Worm (Caenorhabditis elegans) whole organism, mixed stage, embryonic: ENCODE results near the gene rpl-20.

Experiments
- blmp-1 ChIP-seq: fragments of 150-350 bp; optimal IDR thresholded peaks from 2 replicates; lab custom pipeline; 2014; ENCODE audit warnings: missing biosample characterization, missing genetic modification characterization
- ceh-39 ChIP-seq: fragments of 150-350 bp; optimal IDR thresholded peaks from 2 replicates; lab custom pipeline; 2014; ENCODE audit warnings: missing biosample characterization, missing genetic modification characterization
- ceh-43 ChIP-seq: fragments of 200-800 bp; sonication (Bioruptor generic); optimal IDR thresholded peaks from 2 replicates; lab custom pipeline; 2018; ENCODE audit warnings: mild to moderate bottlenecking, missing genetic modification characterization, moderate library complexity, missing compliant biosample characterization
- ceh-83 ChIP-seq: fragments of 200-800 bp; sonication (Bioruptor generic); optimal IDR thresholded peaks from 2 replicates; lab custom pipeline; 2018; ENCODE audit warnings: mild to moderate bottlenecking, missing genetic modification characterization, missing compliant biosample characterization
- ces-1 ChIP-seq: fragments of 150-350 bp; optimal IDR thresholded peaks from 2 replicates; lab custom pipeline; 2014; ENCODE audit warnings: missing biosample characterization, missing genetic modification reagents, missing genetic modification characterization
- cnd-1 ChIP-seq: fragments of 200-800 bp; sonication (Bioruptor generic); optimal IDR thresholded peaks from 2 replicates; lab custom pipeline; 2018; ENCODE audit warnings: mild to moderate bottlenecking, missing genetic modification characterization, missing compliant biosample characterization
- drap-1 ChIP-seq: fragments of 200-800 bp; sonication (Bioruptor generic); optimal IDR thresholded peaks from 3 replicates; lab custom pipeline; 2018; ENCODE audit warnings: mild to moderate bottlenecking, missing genetic modification characterization, missing compliant biosample characterization
- elt-1 ChIP-seq: sonication (generic microtip); optimal IDR thresholded peaks from 2 replicates; lab custom pipeline; 2017; ENCODE audit warnings: missing genetic modification characterization, mild to moderate bottlenecking, missing compliant biosample characterization, antibody characterized with exemption, moderate library complexity, borderline replicate concordance; ENCODE audit not compliant: insufficient read depth
- elt-3 ChIP-seq: fragments of 150-350 bp; optimal IDR thresholded peaks from 2 replicates; lab custom pipeline; 2014; ENCODE audit warnings: missing biosample characterization, missing genetic modification characterization
- ham-2 ChIP-seq: fragments of 200-800 bp; sonication (Bioruptor generic); optimal IDR thresholded peaks from 2 replicates; lab custom pipeline; 2018; ENCODE audit warnings: mild to moderate bottlenecking, missing genetic modification characterization, missing compliant biosample characterization
- hlh-1 ChIP-seq: fragments of 150-350 bp; optimal IDR thresholded peaks from 2 replicates; lab custom pipeline; 2014; ENCODE audit warnings: missing biosample characterization, missing genetic modification reagents, missing genetic modification characterization
- lin-13 ChIP-seq: fragments of 150-350 bp; optimal IDR thresholded peaks from 2 replicates; lab custom pipeline; 2014; ENCODE audit warnings: missing biosample characterization, missing genetic modification characterization
- lin-32 ChIP-seq: fragments of 200-800 bp; sonication (Bioruptor generic); optimal IDR thresholded peaks from 2 replicates; lab custom pipeline; 2018; ENCODE audit warnings: mild to moderate bottlenecking, missing genetic modification characterization, missing compliant biosample characterization
- lsy-2 ChIP-seq: fragments of 150-350 bp; optimal IDR thresholded peaks from 2 replicates; lab custom pipeline; 2014; ENCODE audit warnings: missing biosample characterization, missing genetic modification characterization
- mab-5 ChIP-seq: fragments of 150-350 bp; optimal IDR thresholded peaks from 2 replicates; lab custom pipeline; 2014; ENCODE audit warnings: missing biosample characterization, missing genetic modification characterization
- mep-1 ChIP-seq: fragments of 150-350 bp; optimal IDR thresholded peaks from 2 replicates; lab custom pipeline; 2017; ENCODE audit warnings: missing biosample characterization, missing genetic modification reagents, missing genetic modification characterization, inconsistent platforms
- mls-2 ChIP-seq: sonication (generic microtip); optimal IDR thresholded peaks from 2 replicates; lab custom pipeline; 2016; ENCODE audit warnings: mild to moderate bottlenecking, missing genetic modification characterization, moderate library complexity, missing compliant biosample characterization
- nhr-12 ChIP-seq: fragments of 150-350 bp; optimal IDR thresholded peaks from 2 replicates; lab custom pipeline; 2014; ENCODE audit warnings: missing biosample characterization, missing genetic modification characterization
- nhr-2 ChIP-seq: fragments of 150-350 bp; optimal IDR thresholded peaks from 2 replicates; lab custom pipeline; 2014; ENCODE audit warnings: missing biosample characterization, missing genetic modification characterization
- nhr-237 ChIP-seq: fragments of 150-350 bp; optimal IDR thresholded peaks from 2 replicates; lab custom pipeline; 2014; ENCODE audit warnings: missing biosample characterization, missing genetic modification characterization
- nhr-28 ChIP-seq: fragments of 150-350 bp; optimal IDR thresholded peaks from 2 replicates; lab custom pipeline; 2014; ENCODE audit warnings: missing biosample characterization, missing genetic modification characterization
- nhr-76 ChIP-seq: sonication (generic microtip); optimal IDR thresholded peaks from 2 replicates; lab custom pipeline; 2017; ENCODE audit warnings: missing biosample characterization, missing genetic modification characterization
- pha-4 ChIP-seq: fragments of 150-350 bp; optimal IDR thresholded peaks from 2 replicates; lab custom pipeline; 2018; ENCODE audit warnings: missing biosample characterization, missing genetic modification reagents, missing genetic modification characterization
- sem-2 ChIP-seq: fragments of 200-800 bp; sonication (Bioruptor generic); optimal IDR thresholded peaks from 2 replicates; lab custom pipeline; 2018; ENCODE audit warnings: mild to moderate bottlenecking, missing genetic modification characterization, missing compliant biosample characterization
- sptf-1 ChIP-seq: sonication (generic microtip); optimal IDR thresholded peaks from 2 replicates; lab custom pipeline; 2017; ENCODE audit warnings: mild to moderate bottlenecking, missing genetic modification characterization, moderate library complexity, missing compliant biosample characterization
- tbx-8 ChIP-seq: fragments of 200-800 bp; sonication (Bioruptor generic); optimal IDR thresholded peaks from 2 replicates; lab custom pipeline; 2018; ENCODE audit warnings: mild to moderate bottlenecking, missing genetic modification characterization, moderate library complexity, missing compliant biosample characterization
- unc-120 ChIP-seq: sonication (generic microtip); optimal IDR thresholded peaks from 2 replicates; lab custom pipeline; 2017; ENCODE audit warnings: missing genetic modification characterization, missing compliant biosample characterization; ENCODE audit not compliant: poor library complexity, severe bottlenecking
- unc-39 ChIP-seq: fragments of 150-350 bp; optimal IDR thresholded peaks from 2 replicates; lab custom pipeline; 2014; ENCODE audit warnings: missing biosample characterization, missing genetic modification characterization
- unc-62 ChIP-seq: fragments of 150-350 bp; optimal IDR thresholded peaks from 2 replicates; lab custom pipeline; 2014; ENCODE audit warnings: missing biosample characterization, missing genetic modification reagents, missing genetic modification characterization
- ztf-11 ChIP-seq: fragments of 150-350 bp; optimal IDR thresholded peaks from 2 replicates; lab custom pipeline; 2014; ENCODE audit warnings: missing biosample characterization, missing genetic modification characterization

rpl-20 gene

ce11 chrIV:4763844-4764243 is 14.3 kb upstream of the rpl-20 start, which contains the start of gene Y17G9B.2:
Gene Y17G9B.2, plus strand, starts transcription at chrIV:4764144.
- TF ChIP-seq sem-2 (GFP tag; lab: Kevin White, UChicago), result no peak
- TF ChIP-seq pha-4, result no peak
- TF ChIP-seq ham-2 (GFP tag; lab: Kevin White, UChicago), result no peak
- TF ChIP-seq nhr-28 (tag; lab: Kevin White, UChicago), result no peak
- TF ChIP-seq hlh-1 (tag; lab: Kevin White, UChicago), result no peak
- TF ChIP-seq elt-1 (tag; lab: Kevin White, UChicago), result no peak
- TF ChIP-seq nhr-12 (tag; lab: Kevin White, UChicago), result no peak
- no peak for TF ChIP-seq nhr-2 (tag; lab: Kevin White, UChicago)
- TF ChIP-seq mls-2 (tag; lab: Kevin White, UChicago), result no peak
- TF ChIP-seq ceh-83 (GFP tag; lab: Kevin White, UChicago), result no peak
- TF ChIP-seq lin-32 (GFP tag; lab: Kevin White, UChicago), result no peak

DNA sequence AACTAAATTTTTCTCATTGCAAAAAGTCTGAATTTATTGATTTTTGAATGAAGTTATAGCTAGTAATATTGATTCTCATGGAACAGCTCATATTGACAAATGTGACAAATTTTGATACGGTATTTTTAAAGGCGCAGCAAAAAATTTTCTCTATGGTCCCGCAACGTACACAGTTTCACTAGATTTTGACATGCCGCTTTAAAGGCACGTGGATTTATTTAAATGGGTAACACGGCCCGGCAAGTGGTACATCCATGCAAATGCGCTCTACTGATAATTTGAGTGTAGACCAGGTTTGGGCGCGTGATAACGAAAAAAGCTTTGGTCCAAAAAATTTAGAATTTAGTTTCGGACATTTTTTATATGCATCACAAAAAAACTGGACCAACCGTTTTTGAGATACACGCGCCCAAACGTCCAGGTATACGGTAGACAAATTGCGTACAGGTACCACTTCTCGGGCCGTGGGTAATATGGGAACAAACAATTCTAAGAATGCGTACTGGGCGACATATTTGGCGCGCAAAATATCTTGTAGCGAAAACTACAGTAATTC is 13.5 kb upstream of the rpl-20 start:
- TF ChIP-seq lsy-2 (tag; lab: Kevin White, UChicago), result peak; percentile 4

DNA sequence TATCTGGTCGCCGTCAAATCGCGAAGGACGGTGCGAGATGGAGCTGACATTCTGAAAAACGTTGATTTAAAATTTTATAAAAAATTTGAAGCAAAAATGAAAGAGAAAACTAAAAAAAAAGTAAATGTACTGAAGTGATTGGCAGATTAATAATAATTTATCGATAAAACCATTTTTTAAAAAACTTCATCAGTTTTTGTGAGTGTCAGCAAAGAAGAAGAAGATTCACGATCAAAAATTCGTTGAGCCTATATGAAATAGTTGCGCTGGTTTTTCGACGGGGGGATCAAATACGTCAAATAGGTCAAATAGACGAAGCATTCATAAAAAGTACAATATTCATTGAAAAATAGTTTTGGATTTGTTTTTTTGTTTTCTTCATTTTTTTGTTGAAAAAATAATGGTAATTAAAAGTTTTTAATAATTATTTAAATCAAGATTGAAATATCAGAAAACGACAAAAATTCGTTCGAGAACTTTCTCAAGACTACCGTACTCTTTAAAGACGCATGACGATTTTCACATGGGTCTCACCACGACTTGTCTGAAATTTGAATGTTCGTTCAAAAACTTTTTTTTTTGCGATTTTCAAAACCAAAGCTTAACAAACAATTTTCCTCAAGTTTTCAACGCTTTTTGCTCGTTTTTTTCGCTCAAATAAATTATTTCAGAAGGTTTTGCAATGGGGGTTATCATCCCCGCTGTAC is 11.0 kb upstream of the rpl-20 start, which contains the start of the genes memi-1 and cyp-31A3:
Gene memi-1, minus strand, starts transcription at position 51 of the 707 bp plus-strand sequence.
Gene cyp-31A3, plus strand, starts transcription at position 672 of the 707 bp plus-strand sequence.
- TF ChIP-seq blmp-1 (tag; lab: Kevin White, UChicago) (no peak), mab-5 (no peak), lsy-2 (tag; lab: Kevin White, UChicago) (no peak)

ce11 chrIV:4758659-4759058 is 9.1 kb upstream of the rpl-20 start, which contains the start of gene Y17G9B.8:
Gene Y17G9B.8, minus strand, starts transcription at chrIV:4758840.
- TF ChIP-seq unc-120 (no peak), sptf-1 (peak; percentile 9)

ce11 chrIV:4755929-4756655 is 6.5 kb upstream of the rpl-20 start, which contains the start of the genes fbxb-77 and Y17G9B.11:
Gene fbxb-77, minus strand, starts transcription at chrIV:4756157.
Gene Y17G9B.11, plus strand, starts transcription at chrIV:4756605.
- no peak for TF ChIP-seq sem-2 (GFP tag; lab: Kevin White, UChicago)
- TF ChIP-seq mep-1, result no peak
- no peak for TF ChIP-seq lin-13 (tag; lab: Kevin White, UChicago)
- TF ChIP-seq ceh-39, result no peak
- no peak for TF ChIP-seq nhr-237 (tag; lab: Kevin White, UChicago)
- no peak for TF ChIP-seq ceh-83 (GFP tag; lab: Kevin White, UChicago)
- no peak for TF ChIP-seq nhr-76 (tag; lab: Kevin White, UChicago)
- peak; percentile 10 for TF ChIP-seq ces-1
- TF ChIP-seq drap-1 (GFP tag; lab: Kevin White, UChicago), result no peak
- peak; percentile 71 for TF ChIP-seq cnd-1 (tag; lab: Kevin White, UChicago)
- no peak for TF ChIP-seq ztf-11 (tag; lab: Kevin White, UChicago)
- no peak for TF ChIP-seq unc-62
- TF ChIP-seq mls-2 (tag; lab: Kevin White, UChicago), result peak; percentile 38
- TF ChIP-seq mab-5, result no peak

ce11 chrIV:4751814-4752213 is 2.2 kb upstream of the rpl-20 start, which contains the start of gene Y17G9B.4:
Gene Y17G9B.4, plus strand, starts transcription at chrIV:4752119.
- no peak for TF ChIP-seq unc-120
- no peak for TF ChIP-seq ceh-39
- TF ChIP-seq unc-39, result no peak
- TF ChIP-seq mep-1, result no peak
- TF ChIP-seq ceh-43 (GFP tag; lab: Kevin White, UChicago), result no peak
- no peak for TF ChIP-seq drap-1 (GFP tag; lab: Kevin White, UChicago)
- no peak for TF ChIP-seq elt-3 (tag; lab: Kevin White, UChicago)
- no peak for TF ChIP-seq tbx-8 (GFP tag; lab: Kevin White, UChicago)
- no peak for TF ChIP-seq ceh-83 (GFP tag; lab: Kevin White, UChicago)
